Fruit fly (Drosophila melanogaster): Measurements from ENCODE around the gene CG42526.

The CG42526 gene

dm6 chr3L:9460775-9461491 lies 25.7 kb upstream of the CG42526 start, which contains the start of the genes CG3434 and CG44838 (continued):
- TF ChIP-seq Nf-YA (GFP tag; IDR thresholded peaks at IDR 0.05) (peak; percentile 42; the same call in 1 of the 2 replicates), vnd (GFP tag; IDR thresholded peaks at IDR 0.05; ENCODE audit: partially characterized antibody) (no peak), Ada2b (GFP tag; IDR thresholded peaks at IDR 0.05) (peak; percentile 67), Myb (GFP tag; optimal IDR thresholded peaks at IDR 0.05) (peak; percentile 60), kay (GFP tag; optimal IDR thresholded peaks at IDR 0.05) (peak; percentile 61), wek (GFP tag; optimal IDR thresholded peaks at IDR 0.05) (no peak), Stat92E (GFP tag; optimal IDR thresholded peaks at IDR 0.05) (peak in 1 of 3 experiments; percentile 54), sna (GFP tag; IDR thresholded peaks at IDR 0.05; ENCODE audit: partially characterized antibody) (no peak), ci (GFP tag; IDR thresholded peaks at IDR 0.05) (peak; percentile 79; the same call in 2 of the 3 replicates), ato (GFP tag; IDR thresholded peaks at IDR 0.05; ENCODE audit: partially characterized antibody) (no peak), CG9215 (GFP tag; IDR thresholded peaks at IDR 0.05) (peak; percentile 58), CG34422 (GFP tag; IDR thresholded peaks at IDR 0.05) (peak; percentile 42; the same call in 1 of the 3 replicates), ftz-f1 (GFP tag; optimal IDR thresholded peaks at IDR 0.05) (peak; percentile 13), Chrac-16 (GFP tag; optimal IDR thresholded peaks at IDR 0.05) (peak; percentile 84), CG18599 (GFP tag; optimal IDR thresholded peaks at IDR 0.05) (peak; percentile 85), al (GFP tag; IDR thresholded peaks at IDR 0.05) (peak; percentile 43), CG15601 (tag; optimal IDR thresholded peaks at IDR 0.05) (peak; percentile 98), psq (GFP tag; optimal IDR thresholded peaks at IDR 0.05) (peak; percentile 77), Fer3 (tag; optimal IDR thresholded peaks at IDR 0.05) (peak; percentile 71), HLH3B (GFP tag; IDR thresholded peaks at IDR 0.05) (peak; percentile 67), CG12236 (GFP tag; optimal IDR thresholded peaks at IDR 0.05) (peak; percentile 2), org-1 (GFP tag; optimal IDR thresholded peaks at IDR 0.05) (no peak), bcd (GFP tag; optimal IDR thresholded peaks at IDR 0.05) (peak; percentile 78), fd96Cb (tag; optimal IDR thresholded peaks at IDR 0.05) (peak; percentile 64), Dp (GFP tag; optimal IDR thresholded peaks at IDR 0.05) (peak; percentile 67), CG6683 (GFP tag; optimal IDR thresholded peaks at IDR 0.05) (peak; percentile 62), BEAF-32 (GFP tag; optimal IDR thresholded peaks at IDR 0.05) (peak; percentile 38), Opbp (GFP tag; IDR thresholded peaks at IDR 0.05; ENCODE audit: partially characterized antibody) (no peak; the same call in 2 of the 3 replicates), Xrp1 (GFP tag; IDR thresholded peaks at IDR 0.05) (peak; percentile 86), Mad (GFP tag; optimal IDR thresholded peaks at IDR 0.05) (peak; percentile 82), sob (GFP tag; IDR thresholded peaks at IDR 0.05) (peak; percentile 80), klu (GFP tag; IDR thresholded peaks at IDR 0.05) (peak; percentile 51; the same call in 1 of the 2 replicates), Bgb (GFP tag; IDR thresholded peaks at IDR 0.05; ENCODE audit: partially characterized antibody) (peak; percentile 35; the same call in 1 of the 2 replicates), Hr3 (GFP tag; optimal IDR thresholded peaks at IDR 0.05) (peak; percentile 82), CG9797 (GFP tag; optimal IDR thresholded peaks at IDR 0.05) (peak; percentile 25), Fer1 (GFP tag; optimal IDR thresholded peaks at IDR 0.05) (peak; percentile 86), Ravus (GFP tag; IDR thresholded peaks at IDR 0.05) (no peak; the same call in 1 of the 2 replicates), twi (tag; optimal IDR thresholded peaks at IDR 0.05) (peak; percentile 61), gem (tag; optimal IDR thresholded peaks at IDR 0.05) (peak; percentile 88), CG3407 (GFP tag; optimal IDR thresholded peaks at IDR 0.05) (peak; percentile 63), Blimp-1 (GFP tag; optimal IDR thresholded peaks at IDR 0.05) (peak; percentile 70), CG15011 (GFP tag; optimal IDR thresholded peaks at IDR 0.05) (peak; percentile 54), Asciz (GFP tag; optimal IDR thresholded peaks at IDR 0.05) (peak; percentile 58), B-H2 (GFP tag; optimal IDR thresholded peaks at IDR 0.05) (peak; percentile 79), CG9876 (GFP tag; optimal IDR thresholded peaks at IDR 0.05) (peak; percentile 35), Lpt (GFP tag; optimal IDR thresholded peaks at IDR 0.05) (no peak), Lim3 (GFP tag; IDR thresholded peaks at IDR 0.05) (no peak), CG31224 (GFP tag; IDR thresholded peaks at IDR 0.05) (no peak; the same call in 1 of the 2 replicates)
